Worm (Caenorhabditis elegans) whole organism, L2 larva: ENCODE results near the gene F49F1.7.

Experiments
- F13H6.1 ChIP-seq: sonication (generic microtip); optimal IDR thresholded peaks from 2 replicates; lab custom pipeline; 2016; ENCODE audit warnings: missing genetic modification characterization, missing compliant biosample characterization
- ZK546.5 ChIP-seq: sonication (generic microtip); optimal IDR thresholded peaks from 2 replicates; lab custom pipeline; 2017; ENCODE audit warnings: missing biosample characterization, missing genetic modification characterization
- ama-1 ChIP-seq: fragments of 150-350 bp; optimal IDR thresholded peaks from 2 replicates; lab custom pipeline; 2018; ENCODE audit warnings: inconsistent platforms
- blmp-1 ChIP-seq: sonication (generic microtip); optimal IDR thresholded peaks from 2 replicates; lab custom pipeline; 2017; ENCODE audit warnings: missing genetic modification characterization, mild to moderate bottlenecking, missing compliant biosample characterization, antibody characterized with exemption, moderate library complexity; ENCODE audit not compliant: insufficient read depth
- ceh-16 ChIP-seq: fragments of 150-350 bp; optimal IDR thresholded peaks from 2 replicates; lab custom pipeline; 2014; ENCODE audit warnings: missing biosample characterization, missing genetic modification characterization
- dmd-4 ChIP-seq: sonication (generic microtip); optimal IDR thresholded peaks from 2 replicates; lab custom pipeline; 2017; ENCODE audit warnings: missing biosample characterization, missing genetic modification characterization
- egl-27 ChIP-seq: sonication (generic microtip); optimal IDR thresholded peaks from 3 replicates; lab custom pipeline; 2017; ENCODE audit warnings: missing biosample characterization, missing genetic modification reagents, missing genetic modification characterization
- elt-3 ChIP-seq: sonication (generic microtip); optimal IDR thresholded peaks from 2 replicates; lab custom pipeline; 2017; ENCODE audit warnings: missing biosample characterization, missing genetic modification characterization
- fos-1 ChIP-seq: fragments of 150-350 bp; optimal IDR thresholded peaks from 2 replicates; lab custom pipeline; 2014; ENCODE audit warnings: missing biosample characterization, missing genetic modification characterization
- gmeb-1 ChIP-seq: fragments of 150-350 bp; optimal IDR thresholded peaks from 2 replicates; lab custom pipeline; 2014; ENCODE audit warnings: missing biosample characterization, missing genetic modification characterization
- lin-11 ChIP-seq: fragments of 150-350 bp; sonication (generic microtip); optimal IDR thresholded peaks from 2 replicates; lab custom pipeline; 2014; ENCODE audit warnings: missing biosample characterization, missing genetic modification characterization, inconsistent platforms, mixed read lengths
- lin-13 ChIP-seq: fragments of 150-350 bp; optimal IDR thresholded peaks from 2 replicates; lab custom pipeline; 2014; ENCODE audit warnings: missing biosample characterization, missing genetic modification reagents, missing genetic modification characterization
- lin-39 ChIP-seq: fragments of 150-350 bp; optimal IDR thresholded peaks from 2 replicates; lab custom pipeline; 2014; ENCODE audit warnings: missing biosample characterization, missing genetic modification reagents, missing genetic modification characterization
- mab-5 ChIP-seq: fragments of 150-350 bp; optimal IDR thresholded peaks from 2 replicates; lab custom pipeline; 2014; ENCODE audit warnings: missing biosample characterization, missing genetic modification characterization
- nhr-10 ChIP-seq: sonication (generic microtip); optimal IDR thresholded peaks from 2 replicates; lab custom pipeline; 2017; ENCODE audit warnings: missing biosample characterization, missing genetic modification characterization
- nhr-12 ChIP-seq: fragments of 150-350 bp; optimal IDR thresholded peaks from 2 replicates; lab custom pipeline; 2014; ENCODE audit warnings: missing biosample characterization, missing genetic modification characterization
- nhr-129 ChIP-seq: fragments of 150-350 bp; optimal IDR thresholded peaks from 2 replicates; lab custom pipeline; 2014; ENCODE audit warnings: missing biosample characterization, missing genetic modification characterization
- nhr-23 ChIP-seq: fragments of 150-350 bp; optimal IDR thresholded peaks from 2 replicates; lab custom pipeline; 2014; ENCODE audit warnings: missing biosample characterization, missing genetic modification reagents, missing genetic modification characterization
- nhr-25 ChIP-seq: fragments of 150-350 bp; sonication (generic microtip); optimal IDR thresholded peaks from 3 replicates; lab custom pipeline; 2014; ENCODE audit warnings: missing biosample characterization, missing genetic modification characterization
- nhr-6 ChIP-seq: fragments of 150-350 bp; optimal IDR thresholded peaks from 2 replicates; lab custom pipeline; 2014; ENCODE audit warnings: missing biosample characterization, missing genetic modification characterization
- nhr-77 ChIP-seq: fragments of 150-350 bp; optimal IDR thresholded peaks from 2 replicates; lab custom pipeline; 2014; ENCODE audit warnings: missing biosample characterization, missing genetic modification characterization
- peb-1 ChIP-seq: fragments of 150-350 bp; optimal IDR thresholded peaks from 2 replicates; lab custom pipeline; 2014; ENCODE audit warnings: missing biosample characterization, missing genetic modification characterization
- sem-4 ChIP-seq: fragments of 150-350 bp; optimal IDR thresholded peaks from 2 replicates; lab custom pipeline; 2014; ENCODE audit warnings: missing biosample characterization, missing genetic modification reagents, missing genetic modification characterization
- sma-3 ChIP-seq: sonication (generic microtip); optimal IDR thresholded peaks from 2 replicates; lab custom pipeline; 2016; ENCODE audit warnings: missing genetic modification reagents, missing genetic modification characterization, missing compliant biosample characterization
- sma-9 ChIP-seq, 2 experiments: fragments of 150-350 bp in 1 of 2; sonication (generic microtip) in 1 of 2; optimal IDR thresholded peaks; 2 replicates each; lab custom pipeline; 2014 to 2016; ENCODE audit warnings: missing genetic modification characterization in 2 of 2, mild to moderate bottlenecking in 1 of 2, missing biosample characterization in 1 of 2, missing compliant biosample characterization in 1 of 2, missing genetic modification reagents in 1 of 2, moderate library complexity in 1 of 2
- unc-39 ChIP-seq: fragments of 150-350 bp; optimal IDR thresholded peaks from 2 replicates; lab custom pipeline; 2014; ENCODE audit warnings: missing biosample characterization, missing genetic modification characterization
- unc-55 ChIP-seq: fragments of 150-350 bp; sonication (generic microtip); optimal IDR thresholded peaks from 3 replicates; lab custom pipeline; 2014; ENCODE audit warnings: missing biosample characterization, missing genetic modification reagents, missing genetic modification characterization
- unc-62 ChIP-seq: fragments of 150-350 bp; optimal IDR thresholded peaks from 2 replicates; lab custom pipeline; 2014; ENCODE audit warnings: missing biosample characterization, missing genetic modification reagents, missing genetic modification characterization
- zag-1 ChIP-seq: fragments of 150-350 bp; optimal IDR thresholded peaks from 2 replicates; lab custom pipeline; 2014; ENCODE audit warnings: missing biosample characterization, missing genetic modification characterization
- ztf-11 ChIP-seq: sonication (generic microtip); optimal IDR thresholded peaks from 2 replicates; lab custom pipeline; 2017; ENCODE audit warnings: missing biosample characterization, missing genetic modification characterization

F49F1.7 gene

ce11 chrIV:4162121-4162520 is 36.6 kb upstream of the F49F1.7 start, which contains the start of gene scrm-5:
Gene scrm-5, plus strand, starts transcription at chrIV:4162421.
- no peak for TF ChIP-seq ZK546.5
- no peak for TF ChIP-seq nhr-77 (tag; lab: Kevin White, UChicago)
- no peak for TF ChIP-seq mab-5 (tag; lab: Kevin White, UChicago)
- TF ChIP-seq zag-1, result no peak
- no peak for TF ChIP-seq lin-13 (GFP tag; lab: Kevin White, UChicago)
- no peak for TF ChIP-seq blmp-1 (tag; lab: Kevin White, UChicago)
- TF ChIP-seq dmd-4 (tag; lab: Kevin White, UChicago), result no peak
- TF ChIP-seq ceh-16 (tag; lab: Kevin White, UChicago), result no peak
- no peak for TF ChIP-seq unc-39 (tag; lab: Kevin White, UChicago)
- TF ChIP-seq nhr-129 (tag; lab: Kevin White, UChicago), result no peak
- TF ChIP-seq peb-1 (tag; lab: Kevin White, UChicago), result no peak
- no peak for TF ChIP-seq ztf-11 (tag; lab: Kevin White, UChicago)
- TF ChIP-seq elt-3 (tag; lab: Kevin White, UChicago), result no peak
- no peak for TF ChIP-seq nhr-6
- no peak for TF ChIP-seq nhr-25 (tag; lab: Kevin White, UChicago)
- TF ChIP-seq sem-4 (tag; lab: Kevin White, UChicago), result no peak
- no peak for TF ChIP-seq ama-1 (lab: Kevin White, UChicago)
- no peak for TF ChIP-seq unc-62

ce11 chrIV:4154641-4155040 is 29.1 kb upstream of the F49F1.7 start, which contains the start of gene K08D10.14:
Gene K08D10.14, plus strand, starts transcription at chrIV:4154941.
- no peak for TF ChIP-seq lin-11 (tag; lab: Kevin White, UChicago)
- peak; percentile 0 for TF ChIP-seq fos-1 (tag; lab: Kevin White, UChicago)

ce11 chrIV:4152143-4152542 is 26.6 kb upstream of the F49F1.7 start, which contains the start of the genes K08D10.10 and R07C12.1:
Gene K08D10.10, plus strand, starts transcription at chrIV:4152235.
Gene R07C12.1, plus strand, starts transcription at chrIV:4152456.
- TF ChIP-seq fos-1 (tag; lab: Kevin White, UChicago) (peak; percentile 69), dmd-4 (tag; lab: Kevin White, UChicago) (no peak)
- TF ChIP-seq, all 48 proteins: peak for 1

ce11 chrIV:4150138-4150537 is 24.6 kb upstream of the F49F1.7 start:
- peak; percentile 9 for TF ChIP-seq fos-1 (tag; lab: Kevin White, UChicago)
- no peak for TF ChIP-seq nhr-12 (tag; lab: Kevin White, UChicago)
- TF ChIP-seq dmd-4 (tag; lab: Kevin White, UChicago), result no peak
- TF ChIP-seq, all 48 proteins: peak for 1

- no peak for TF ChIP-seq egl-27 (tag; lab: Kevin White, UChicago)
- peak; percentile 91 for TF ChIP-seq fos-1 (tag; lab: Kevin White, UChicago)
- TF ChIP-seq, all 48 proteins: peak for 1
Measured at ce11 chrIV:4147891-4148290, 22.3 kb upstream of the F49F1.7 start.

- TF ChIP-seq unc-39 (tag; lab: Kevin White, UChicago) (no peak), dmd-4 (tag; lab: Kevin White, UChicago) (no peak), sma-9 (GFP tag; optimal IDR thresholded peaks at IDR 0.05; lab: Kevin White, UChicago) (no peak), sma-9 (tag; optimal IDR thresholded peaks at IDR 0.05; lab: Kevin White, UChicago) (no peak), zag-1 (no peak), F13H6.1 (no peak), nhr-129 (tag; lab: Kevin White, UChicago) (no peak), lin-39 (tag; lab: Kevin White, UChicago) (no peak), gmeb-1 (tag; lab: Kevin White, UChicago) (no peak), egl-27 (tag; lab: Kevin White, UChicago) (no peak), nhr-25 (tag; lab: Kevin White, UChicago) (no peak), lin-13 (GFP tag; lab: Kevin White, UChicago) (no peak), elt-3 (tag; lab: Kevin White, UChicago) (no peak), ztf-11 (tag; lab: Kevin White, UChicago) (no peak), peb-1 (tag; lab: Kevin White, UChicago) (no peak), sma-3 (no peak), nhr-77 (tag; lab: Kevin White, UChicago) (no peak), nhr-10 (tag; lab: Kevin White, UChicago) (no peak), nhr-23 (tag; lab: Kevin White, UChicago) (no peak), unc-55 (GFP tag; lab: Kevin White, UChicago) (no peak)
Measured at ce11 chrIV:4144784-4145183, 19.2 kb upstream of the F49F1.7 start, which contains the start of gene R07C12.3. Gene R07C12.3, plus strand, starts transcription at chrIV:4145084.
